Worm (Caenorhabditis elegans) whole organism, young adult: Measurements from ENCODE around the gene nsy-7.

Experiments
- ama-1 ChIP-seq, 3 experiments: fragments of 150-350 bp in 1 of 3; sonication (generic microtip) in 2 of 3; optimal IDR thresholded peaks; 2 replicates each; lab custom pipeline; 2014 to 2018; ENCODE audit warnings: missing biosample characterization in 2 of 3, missing genetic modification characterization in 2 of 3, missing genetic modification reagents in 2 of 3
- dpl-1 ChIP-seq: fragments of 150-350 bp; optimal IDR thresholded peaks from 2 replicates; lab custom pipeline; 2014; ENCODE audit warnings: missing biosample characterization, missing genetic modification reagents, missing genetic modification characterization
- efl-1 ChIP-seq: fragments of 150-350 bp; optimal IDR thresholded peaks from 2 replicates; lab custom pipeline; 2014; ENCODE audit warnings: missing biosample characterization, missing genetic modification reagents, missing genetic modification characterization
- let-607 ChIP-seq, 2 experiments: fragments of 200-800 bp in 1 of 2; sonication (Bioruptor generic) in 1 of 2; sonication (generic microtip) in 1 of 2; optimal IDR thresholded peaks; 2 replicates each; lab custom pipeline; 2016 to 2018; ENCODE audit warnings: mild to moderate bottlenecking in 2 of 2, missing compliant biosample characterization in 2 of 2, missing genetic modification characterization in 2 of 2, moderate library complexity in 2 of 2, missing genotype in 1 of 2
- nhr-179 ChIP-seq: sonication (generic microtip); optimal IDR thresholded peaks from 2 replicates; lab custom pipeline; 2016; ENCODE audit warnings: mild to moderate bottlenecking, missing genetic modification characterization, missing compliant biosample characterization

DNA sequence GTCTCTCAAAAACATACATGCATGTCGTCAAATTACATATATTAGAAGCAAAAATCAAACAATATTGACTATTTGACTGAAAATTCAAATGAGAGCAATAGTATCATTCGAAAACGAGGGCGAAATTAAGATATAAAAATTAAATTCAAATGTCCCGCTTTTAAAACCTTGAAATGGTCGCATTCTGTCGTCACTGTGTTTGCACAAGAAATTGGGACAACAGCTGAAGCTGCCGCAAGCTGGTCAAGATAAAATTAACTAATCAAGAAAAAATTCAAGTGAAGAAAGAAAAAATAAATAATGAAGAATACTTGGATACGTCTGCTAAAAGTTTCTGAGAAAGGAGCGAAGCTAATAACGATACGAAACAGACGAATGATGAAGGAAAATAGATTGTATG is 26.2 kb upstream of the nsy-7 start:
- no peak for TF ChIP-seq nhr-179 (tag; lab: Kevin White, UChicago)
- TF ChIP-seq ama-1 (optimal IDR thresholded peaks at IDR 0.05; lab: Kevin White, UChicago) = no peak
- TF ChIP-seq ama-1 (GFP tag; optimal IDR thresholded peaks at IDR 0.05; lab: Kevin White, UChicago) = no peak
- no peak for TF ChIP-seq efl-1 (GFP tag; lab: Kevin White, UChicago)
- no peak for TF ChIP-seq dpl-1 (GFP tag; lab: Kevin White, UChicago)
- no peak for TF ChIP-seq let-607 (tag; optimal IDR thresholded peaks at IDR 0.05; lab: Kevin White, UChicago)
